1 worm cellular context compared by ENCODE assay signal in the genomic region with DNA sequence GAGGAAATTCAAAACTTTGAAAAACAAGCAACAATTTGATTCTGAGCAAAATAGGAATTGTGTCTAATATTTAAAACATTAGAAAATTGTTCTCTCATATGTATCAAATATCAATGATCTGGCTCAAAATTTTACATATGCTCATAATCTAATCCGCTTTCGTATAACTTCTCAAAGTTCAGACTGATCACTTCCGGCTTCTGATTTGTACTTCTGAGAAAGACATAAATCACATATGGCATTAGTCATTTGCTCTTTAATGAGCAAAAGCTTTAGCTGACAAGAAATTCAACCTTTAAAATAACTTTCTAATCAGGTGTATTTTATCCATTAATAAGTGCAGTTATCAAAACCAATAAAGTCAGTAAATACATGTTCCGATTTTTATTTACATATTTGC.
TF ChIP-seq lines count a peak whose summit lies in the region.

No protein-coding gene starts in this region.

TF ChIP-seq in whole organism, L1 larva, 84 proteins besides CTCF, POLR2A, EP300 and RAD21 (continued from another document):
- TF ChIP-seq tbx-2 (tag; optimal IDR thresholded peaks at IDR 0.05; lab: Kevin White, UChicago) (no peak), snpc-4 (tag; optimal IDR thresholded peaks at IDR 0.05; lab: Kevin White, UChicago) (no peak), mef-2 (tag; optimal IDR thresholded peaks at IDR 0.05; lab: Kevin White, UChicago) (no peak), skn-1 (tag; optimal IDR thresholded peaks at IDR 0.05; lab: Kevin White, UChicago) (no peak), elt-3 (tag; optimal IDR thresholded peaks at IDR 0.05; lab: Kevin White, UChicago) (no peak), nhr-20 (tag; optimal IDR thresholded peaks at IDR 0.05; lab: Kevin White, UChicago) (peak; percentile 48), ztf-4 (tag; optimal IDR thresholded peaks at IDR 0.05; lab: Kevin White, UChicago) (no peak), mep-1 (tag; optimal IDR thresholded peaks at IDR 0.05; lab: Kevin White, UChicago) (no peak), mab-9 (GFP tag; IDR thresholded peaks at IDR 0.05; lab: Robert Waterston, UW) (no peak), F16B12.6 (tag; optimal IDR thresholded peaks at IDR 0.05; lab: Kevin White, UChicago) (no peak), jun-1 (tag; optimal IDR thresholded peaks at IDR 0.05; lab: Kevin White, UChicago) (no peak), isw-1 (GFP tag; IDR thresholded peaks at IDR 0.05; lab: Robert Waterston, UW) (no peak), xbp-1 (tag; optimal IDR thresholded peaks at IDR 0.05; lab: Kevin White, UChicago) (no peak), swsn-7 (tag; optimal IDR thresholded peaks at IDR 0.05; lab: Kevin White, UChicago) (peak; percentile 21), pag-3 (tag; optimal IDR thresholded peaks at IDR 0.05; lab: Kevin White, UChicago; ENCODE audit: borderline replicate concordance, insufficient read depth) (no peak), lir-3 (tag; optimal IDR thresholded peaks at IDR 0.05; lab: Kevin White, UChicago; ENCODE audit: poor library complexity) (no peak), efl-1 (optimal IDR thresholded peaks at IDR 0.05; lab: Kevin White, UChicago) (no peak), efl-1 (GFP tag; optimal IDR thresholded peaks at IDR 0.05 in 1 of 2; lab: Kevin White, UChicago) (no peak), nhr-77 (tag; optimal IDR thresholded peaks at IDR 0.05; lab: Kevin White, UChicago) (no peak), nhr-84 (tag; optimal IDR thresholded peaks at IDR 0.05; lab: Kevin White, UChicago) (no peak), unc-30 (tag; optimal IDR thresholded peaks at IDR 0.05; lab: Kevin White, UChicago) (no peak), ceh-90 (tag; optimal IDR thresholded peaks at IDR 0.05; lab: Kevin White, UChicago) (no peak), fos-1 (tag; optimal IDR thresholded peaks at IDR 0.05; lab: Kevin White, UChicago) (peak; percentile 29), Y116A8C.19 (tag; optimal IDR thresholded peaks at IDR 0.05; lab: Kevin White, UChicago; ENCODE audit: borderline replicate concordance) (no peak), nhr-11 (tag; optimal IDR thresholded peaks at IDR 0.05; lab: Kevin White, UChicago) (peak; percentile 39), alr-1 (tag; optimal IDR thresholded peaks at IDR 0.05; lab: Kevin White, UChicago; ENCODE audit: borderline replicate concordance) (no peak), nhr-85 (tag; lab: Kevin White, UChicago) (no peak), snu-23 (GFP tag; optimal IDR thresholded peaks at IDR 0.05; lab: Kevin White, UChicago) (no peak), blmp-1 (tag; optimal IDR thresholded peaks at IDR 0.05; lab: Kevin White, UChicago) (no peak), fkh-10 (GFP tag; optimal IDR thresholded peaks at IDR 0.05; lab: Kevin White, UChicago) (no peak), nhr-47 (tag; optimal IDR thresholded peaks at IDR 0.05; lab: Kevin White, UChicago) (peak; percentile 76), lsy-2 (tag; optimal IDR thresholded peaks at IDR 0.05; lab: Kevin White, UChicago) (peak in 1 of 2 experiments; percentile 37), zip-4 (GFP tag; optimal IDR thresholded peaks at IDR 0.05; lab: Kevin White, UChicago) (no peak), hlh-17 (GFP tag; optimal IDR thresholded peaks at IDR 0.05; lab: Kevin White, UChicago; ENCODE audit: borderline replicate concordance) (no peak), ceh-82 (tag; optimal IDR thresholded peaks at IDR 0.05; lab: Kevin White, UChicago) (no peak), nhr-237 (tag; optimal IDR thresholded peaks at IDR 0.05; lab: Kevin White, UChicago) (no peak), pax-3 (tag; optimal IDR thresholded peaks at IDR 0.05; lab: Kevin White, UChicago) (peak; percentile 17), unc-130 (tag; optimal IDR thresholded peaks at IDR 0.05; lab: Kevin White, UChicago) (no peak), nhr-12 (tag; optimal IDR thresholded peaks at IDR 0.05; lab: Kevin White, UChicago) (no peak), ztf-11 (tag; optimal IDR thresholded peaks at IDR 0.05; lab: Kevin White, UChicago) (no peak), elt-2 (tag; optimal IDR thresholded peaks at IDR 0.05; lab: Kevin White, UChicago) (no peak), sup-37 (GFP tag; optimal IDR thresholded peaks at IDR 0.05; lab: Kevin White, UChicago) (no peak), tlp-1 (tag; optimal IDR thresholded peaks at IDR 0.05; lab: Kevin White, UChicago) (no peak), fkh-8 (tag; optimal IDR thresholded peaks at IDR 0.05; lab: Kevin White, UChicago) (peak; percentile 97), ces-1 (GFP tag; optimal IDR thresholded peaks at IDR 0.05; lab: Kevin White, UChicago) (no peak), aha-1 (tag; optimal IDR thresholded peaks at IDR 0.05; lab: Kevin White, UChicago) (no peak), zag-1 (tag; optimal IDR thresholded peaks at IDR 0.05; lab: Kevin White, UChicago) (no peak), nhr-90 (tag; optimal IDR thresholded peaks at IDR 0.05; lab: Kevin White, UChicago; ENCODE audit: poor library complexity) (no peak), C34B4.2 (tag; optimal IDR thresholded peaks at IDR 0.05; lab: Kevin White, UChicago) (no peak), C16A3.4 (tag; optimal IDR thresholded peaks at IDR 0.05; lab: Kevin White, UChicago) (no peak), egl-27 (tag; optimal IDR thresholded peaks at IDR 0.05; lab: Kevin White, UChicago) (no peak), ceh-8 (GFP tag; optimal IDR thresholded peaks at IDR 0.05; lab: Kevin White, UChicago) (peak; percentile 51), ama-1 (optimal IDR thresholded peaks at IDR 0.05; lab: Kevin White, UChicago) (no peak), efl-3 (GFP tag; optimal IDR thresholded peaks at IDR 0.05; lab: Kevin White, UChicago) (no peak), ets-5 (GFP tag; IDR thresholded peaks at IDR 0.05; lab: Robert Waterston, UW) (no peak)
TF ChIP-seq in whole organism, L1 larva: peak in this region for 15.
